Worm (Caenorhabditis elegans) whole organism, L2 larva: ENCODE results near the gene B0035.21.
A peak's percentile ranks its signal among the peaks of the same experiment; 100 is the strongest.

ENCODE experiments used
- F13H6.1 ChIP-seq: sonication (generic microtip); optimal IDR thresholded peaks from 2 replicates; lab custom pipeline; 2016; ENCODE audit warnings: missing genetic modification characterization, missing compliant biosample characterization
- R02D3.7 ChIP-seq: fragments of 150-350 bp; optimal IDR thresholded peaks from 2 replicates; lab custom pipeline; 2014; ENCODE audit warnings: missing biosample characterization, missing genetic modification characterization
- Y55F3AM.14 ChIP-seq: fragments of 200-800 bp; sonication (Bioruptor generic); optimal IDR thresholded peaks from 2 replicates; lab custom pipeline; 2018; ENCODE audit warnings: mild to moderate bottlenecking, missing genetic modification characterization, missing compliant biosample characterization
- ZK546.5 ChIP-seq: sonication (generic microtip); optimal IDR thresholded peaks from 2 replicates; lab custom pipeline; 2017; ENCODE audit warnings: missing biosample characterization, missing genetic modification characterization
- alr-1 ChIP-seq: fragments of 150-350 bp; optimal IDR thresholded peaks from 2 replicates; lab custom pipeline; 2014; ENCODE audit warnings: missing biosample characterization, missing genetic modification characterization
- aly-2 ChIP-seq: fragments of 150-350 bp; optimal IDR thresholded peaks from 2 replicates; lab custom pipeline; 2014; ENCODE audit warnings: missing biosample characterization, missing genetic modification characterization
- ama-1 ChIP-seq: fragments of 150-350 bp; optimal IDR thresholded peaks from 2 replicates; lab custom pipeline; 2018; ENCODE audit warnings: inconsistent platforms
- blmp-1 ChIP-seq: sonication (generic microtip); optimal IDR thresholded peaks from 2 replicates; lab custom pipeline; 2017; ENCODE audit warnings: missing genetic modification characterization, mild to moderate bottlenecking, missing compliant biosample characterization, antibody characterized with exemption, moderate library complexity; ENCODE audit not compliant: insufficient read depth
- ceh-16 ChIP-seq: fragments of 150-350 bp; optimal IDR thresholded peaks from 2 replicates; lab custom pipeline; 2014; ENCODE audit warnings: missing biosample characterization, missing genetic modification characterization
- ceh-82 ChIP-seq: fragments of 150-350 bp; optimal IDR thresholded peaks from 2 replicates; lab custom pipeline; 2014; ENCODE audit warnings: missing biosample characterization, missing genetic modification characterization
- crh-2 ChIP-seq: sonication (generic microtip); optimal IDR thresholded peaks from 2 replicates; lab custom pipeline; 2017; ENCODE audit warnings: missing biosample characterization, missing genetic modification characterization
- egl-27 ChIP-seq: sonication (generic microtip); optimal IDR thresholded peaks from 3 replicates; lab custom pipeline; 2017; ENCODE audit warnings: missing biosample characterization, missing genetic modification reagents, missing genetic modification characterization
- elt-1 ChIP-seq: fragments of 150-350 bp; optimal IDR thresholded peaks from 2 replicates; lab custom pipeline; 2014; ENCODE audit warnings: missing biosample characterization, missing genetic modification characterization
- elt-3 ChIP-seq: sonication (generic microtip); optimal IDR thresholded peaks from 2 replicates; lab custom pipeline; 2017; ENCODE audit warnings: missing biosample characterization, missing genetic modification characterization
- fos-1 ChIP-seq: fragments of 150-350 bp; optimal IDR thresholded peaks from 2 replicates; lab custom pipeline; 2014; ENCODE audit warnings: missing biosample characterization, missing genetic modification characterization
- gmeb-1 ChIP-seq: fragments of 150-350 bp; optimal IDR thresholded peaks from 2 replicates; lab custom pipeline; 2014; ENCODE audit warnings: missing biosample characterization, missing genetic modification characterization
- lin-11 ChIP-seq: fragments of 150-350 bp; sonication (generic microtip); optimal IDR thresholded peaks from 2 replicates; lab custom pipeline; 2014; ENCODE audit warnings: missing biosample characterization, missing genetic modification characterization, inconsistent platforms, mixed read lengths
- lin-13 ChIP-seq: fragments of 150-350 bp; optimal IDR thresholded peaks from 2 replicates; lab custom pipeline; 2014; ENCODE audit warnings: missing biosample characterization, missing genetic modification reagents, missing genetic modification characterization
- lin-39 ChIP-seq: fragments of 150-350 bp; optimal IDR thresholded peaks from 2 replicates; lab custom pipeline; 2014; ENCODE audit warnings: missing biosample characterization, missing genetic modification reagents, missing genetic modification characterization
- lsy-2 ChIP-seq, 2 experiments: fragments of 150-350 bp in 1 of 2; sonication (generic microtip) in 1 of 2; optimal IDR thresholded peaks; 2 replicates each; lab custom pipeline; 2014 to 2017; ENCODE audit warnings: missing biosample characterization in 2 of 2, missing genetic modification characterization in 2 of 2
- mab-5 ChIP-seq: fragments of 150-350 bp; optimal IDR thresholded peaks from 2 replicates; lab custom pipeline; 2014; ENCODE audit warnings: missing biosample characterization, missing genetic modification characterization
- mdl-1 ChIP-seq, 2 experiments: fragments of 150-350 bp in 1 of 2; sonication (generic microtip) in 1 of 2; optimal IDR thresholded peaks; 2 replicates each; lab custom pipeline; 2017; ENCODE audit warnings: missing biosample characterization in 2 of 2, missing genetic modification characterization in 2 of 2
- nhr-10 ChIP-seq: sonication (generic microtip); optimal IDR thresholded peaks from 2 replicates; lab custom pipeline; 2017; ENCODE audit warnings: missing biosample characterization, missing genetic modification characterization
- nhr-11 ChIP-seq: fragments of 150-350 bp; optimal IDR thresholded peaks from 2 replicates; lab custom pipeline; 2014; ENCODE audit warnings: missing biosample characterization, missing genetic modification characterization
- nhr-12 ChIP-seq: fragments of 150-350 bp; optimal IDR thresholded peaks from 2 replicates; lab custom pipeline; 2014; ENCODE audit warnings: missing biosample characterization, missing genetic modification characterization
- nhr-129 ChIP-seq: fragments of 150-350 bp; optimal IDR thresholded peaks from 2 replicates; lab custom pipeline; 2014; ENCODE audit warnings: missing biosample characterization, missing genetic modification characterization
- nhr-21 ChIP-seq: fragments of 150-350 bp; optimal IDR thresholded peaks from 2 replicates; lab custom pipeline; 2014; ENCODE audit warnings: missing biosample characterization, missing genetic modification characterization
- nhr-237 ChIP-seq: fragments of 150-350 bp; optimal IDR thresholded peaks from 2 replicates; lab custom pipeline; 2014; ENCODE audit warnings: missing biosample characterization, missing genetic modification characterization
- nhr-25 ChIP-seq: fragments of 150-350 bp; sonication (generic microtip); optimal IDR thresholded peaks from 3 replicates; lab custom pipeline; 2014; ENCODE audit warnings: missing biosample characterization, missing genetic modification characterization
- nhr-6 ChIP-seq: fragments of 150-350 bp; optimal IDR thresholded peaks from 2 replicates; lab custom pipeline; 2014; ENCODE audit warnings: missing biosample characterization, missing genetic modification characterization
- nhr-77 ChIP-seq: fragments of 150-350 bp; optimal IDR thresholded peaks from 2 replicates; lab custom pipeline; 2014; ENCODE audit warnings: missing biosample characterization, missing genetic modification characterization
- peb-1 ChIP-seq: fragments of 150-350 bp; optimal IDR thresholded peaks from 2 replicates; lab custom pipeline; 2014; ENCODE audit warnings: missing biosample characterization, missing genetic modification characterization
- sem-4 ChIP-seq: fragments of 150-350 bp; optimal IDR thresholded peaks from 2 replicates; lab custom pipeline; 2014; ENCODE audit warnings: missing biosample characterization, missing genetic modification reagents, missing genetic modification characterization
- skn-1 ChIP-seq: sonication (generic microtip); optimal IDR thresholded peaks from 2 replicates; lab custom pipeline; 2017; ENCODE audit warnings: missing biosample characterization, missing genetic modification characterization
- sma-3 ChIP-seq: sonication (generic microtip); optimal IDR thresholded peaks from 2 replicates; lab custom pipeline; 2016; ENCODE audit warnings: missing genetic modification reagents, missing genetic modification characterization, missing compliant biosample characterization
- sma-9 ChIP-seq, 2 experiments: fragments of 150-350 bp in 1 of 2; sonication (generic microtip) in 1 of 2; optimal IDR thresholded peaks; 2 replicates each; lab custom pipeline; 2014 to 2016; ENCODE audit warnings: missing genetic modification characterization in 2 of 2, mild to moderate bottlenecking in 1 of 2, missing biosample characterization in 1 of 2, missing compliant biosample characterization in 1 of 2, missing genetic modification reagents in 1 of 2, moderate library complexity in 1 of 2
- snpc-4 ChIP-seq: fragments of 150-350 bp; optimal IDR thresholded peaks from 2 replicates; lab custom pipeline; 2014; ENCODE audit warnings: missing biosample characterization, missing genetic modification characterization
- unc-39 ChIP-seq: fragments of 150-350 bp; optimal IDR thresholded peaks from 2 replicates; lab custom pipeline; 2014; ENCODE audit warnings: missing biosample characterization, missing genetic modification characterization
- unc-55 ChIP-seq: fragments of 150-350 bp; sonication (generic microtip); optimal IDR thresholded peaks from 3 replicates; lab custom pipeline; 2014; ENCODE audit warnings: missing biosample characterization, missing genetic modification reagents, missing genetic modification characterization
- unc-62 ChIP-seq: fragments of 150-350 bp; optimal IDR thresholded peaks from 2 replicates; lab custom pipeline; 2014; ENCODE audit warnings: missing biosample characterization, missing genetic modification reagents, missing genetic modification characterization
- zag-1 ChIP-seq: fragments of 150-350 bp; optimal IDR thresholded peaks from 2 replicates; lab custom pipeline; 2014; ENCODE audit warnings: missing biosample characterization, missing genetic modification characterization
- ztf-1 ChIP-seq: fragments of 200-800 bp; sonication (Bioruptor generic); conservative IDR thresholded peaks from 2 replicates; pipeline ENCODE4 v1.3.6; 2022; ENCODE audit warnings: missing genetic modification characterization, missing compliant biosample characterization
- ztf-11 ChIP-seq: sonication (generic microtip); optimal IDR thresholded peaks from 2 replicates; lab custom pipeline; 2017; ENCODE audit warnings: missing biosample characterization, missing genetic modification characterization
- ztf-4 ChIP-seq: fragments of 150-350 bp; optimal IDR thresholded peaks from 2 replicates; lab custom pipeline; 2014; ENCODE audit warnings: missing biosample characterization, missing genetic modification characterization

The B0035.21 gene

ce11 chrIV:11288965-11289364, 38.1 kb upstream of the B0035.21 start:
- TF ChIP-seq gmeb-1 (peak; percentile 45), nhr-129 (tag; lab: Kevin White, UChicago) (no peak), ZK546.5 (tag; lab: Kevin White, UChicago) (no peak), nhr-77 (no peak), nhr-11 (no peak), crh-2 (tag; lab: Kevin White, UChicago) (peak; percentile 58), mdl-1 (tag; optimal IDR thresholded peaks at IDR 0.05; lab: Kevin White, UChicago) (no peak), ztf-11 (tag; lab: Kevin White, UChicago) (no peak), skn-1 (peak; percentile 23), zag-1 (no peak), ceh-82 (tag; lab: Kevin White, UChicago) (no peak), sma-9 (GFP tag; optimal IDR thresholded peaks at IDR 0.05; lab: Kevin White, UChicago) (peak; percentile 20), sma-9 (tag; optimal IDR thresholded peaks at IDR 0.05; lab: Kevin White, UChicago) (no peak), snpc-4 (no peak), nhr-12 (no peak), fos-1 (peak; percentile 98)
- TF ChIP-seq, all 48 proteins: peak for 5

DNA sequence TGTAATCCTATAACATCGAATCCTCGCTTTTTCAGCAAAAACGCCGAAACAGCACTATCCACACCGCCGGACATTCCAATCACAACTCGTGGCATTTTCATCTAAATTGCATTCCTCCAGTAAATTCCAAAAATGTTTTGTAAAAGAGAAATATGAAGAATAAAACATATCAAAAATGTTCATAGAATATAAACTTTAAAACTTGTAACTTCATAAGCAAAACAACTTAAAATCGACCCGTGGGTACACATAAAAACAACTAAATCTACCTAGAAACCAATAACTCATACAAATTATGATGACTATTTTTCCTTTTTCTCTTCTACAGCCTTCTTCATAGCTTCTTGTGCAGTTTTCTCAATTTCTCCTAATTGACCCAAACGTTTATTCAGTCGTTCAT, 30.3 kb upstream of the B0035.21 start, which contains the start of gene mttu-1:
Gene mttu-1 (minus strand): TSS at position 101 of the 400 bp plus-strand sequence.
- no peak for TF ChIP-seq unc-55 (GFP tag; lab: Kevin White, UChicago)
- no peak for TF ChIP-seq nhr-11
- TF ChIP-seq unc-39 (tag; lab: Kevin White, UChicago) = no peak
- no peak for TF ChIP-seq nhr-12
- no peak for TF ChIP-seq skn-1
- no peak for TF ChIP-seq mdl-1 (tag; optimal IDR thresholded peaks at IDR 0.05; lab: Kevin White, UChicago)
- TF ChIP-seq nhr-10 (tag; lab: Kevin White, UChicago) = no peak
- TF ChIP-seq unc-62 (GFP tag; lab: Kevin White, UChicago) = no peak
- TF ChIP-seq lin-13 (GFP tag; lab: Kevin White, UChicago) = no peak
- TF ChIP-seq sma-3 (GFP tag; lab: Kevin White, UChicago) = no peak
- TF ChIP-seq fos-1 = no peak
- TF ChIP-seq nhr-237 (tag; lab: Kevin White, UChicago) = no peak
- no peak for TF ChIP-seq ztf-1 (GFP tag; lab: Robert Waterston, UW)
- no peak for TF ChIP-seq ztf-11 (tag; lab: Kevin White, UChicago)
- no peak for TF ChIP-seq lin-39 (tag; lab: Kevin White, UChicago)
- TF ChIP-seq R02D3.7 (tag; lab: Kevin White, UChicago) = no peak

DNA sequence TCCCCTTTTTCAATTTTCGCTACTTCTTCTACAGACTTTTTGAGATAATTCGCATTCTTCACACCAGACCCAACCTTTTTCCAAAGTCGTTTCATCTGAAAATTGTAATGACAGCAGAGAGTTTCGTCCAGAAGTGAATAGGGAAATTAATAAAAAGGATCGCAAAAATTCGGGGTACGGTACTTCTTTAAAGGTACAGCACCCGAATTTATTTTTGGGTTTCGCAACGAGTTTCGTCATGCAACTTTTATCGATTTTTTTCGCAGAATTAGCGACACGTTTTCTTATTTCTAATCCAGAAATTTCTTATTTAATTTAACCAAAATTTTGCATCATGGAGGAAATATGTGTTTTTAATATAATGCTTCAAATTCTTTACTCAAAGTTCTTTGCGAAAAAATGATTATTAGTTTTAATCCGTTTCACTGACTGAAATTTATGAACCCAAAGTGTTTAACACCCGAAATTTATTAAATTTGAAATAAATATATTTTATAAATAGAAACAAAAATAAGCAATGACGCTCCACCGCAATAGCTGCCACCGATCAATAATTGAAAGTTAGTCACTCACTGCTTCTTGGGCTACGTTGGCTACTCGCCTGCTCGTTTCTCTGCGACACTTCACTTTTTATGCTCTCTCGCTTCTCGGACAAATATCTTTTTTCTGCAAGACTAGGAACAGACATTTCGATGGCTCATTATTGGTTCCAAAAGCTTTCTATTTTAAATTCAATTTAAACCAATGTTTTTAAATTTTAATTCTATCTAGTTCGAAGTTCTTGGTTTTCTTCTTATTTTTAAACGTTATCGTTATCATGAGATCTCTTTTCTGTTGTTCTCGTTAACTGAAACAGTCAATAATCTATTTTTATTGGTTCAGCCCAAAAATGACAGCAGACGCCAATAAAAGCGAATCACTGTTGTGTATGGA, 28.6 kb upstream of the B0035.21 start, which contains the start of the genes B0035.15 and dnj-1:
Gene B0035.15 (minus strand): TSS at position 99 of the 933 bp plus-strand sequence.
Gene dnj-1 (plus strand): TSS at position 883 of the 933 bp plus-strand sequence.
- no peak for TF ChIP-seq sma-9 (GFP tag; optimal IDR thresholded peaks at IDR 0.05; lab: Kevin White, UChicago)
- no peak for TF ChIP-seq sma-9 (tag; optimal IDR thresholded peaks at IDR 0.05; lab: Kevin White, UChicago)
- peak; percentile 19 for TF ChIP-seq F13H6.1 (tag; lab: Kevin White, UChicago)
- TF ChIP-seq peb-1 (tag; lab: Kevin White, UChicago) = no peak
- TF ChIP-seq fos-1 = peak; percentile 67
- no peak for TF ChIP-seq nhr-25 (tag; lab: Kevin White, UChicago)
- TF ChIP-seq nhr-12 = no peak
- no peak for TF ChIP-seq nhr-237 (tag; lab: Kevin White, UChicago)
- TF ChIP-seq ceh-82 (tag; lab: Kevin White, UChicago) = no peak
- no peak for TF ChIP-seq ZK546.5 (tag; lab: Kevin White, UChicago)
- TF ChIP-seq egl-27 = no peak
- TF ChIP-seq ama-1 = no peak
- no peak for TF ChIP-seq zag-1
- no peak for TF ChIP-seq mdl-1 (tag; optimal IDR thresholded peaks at IDR 0.05; lab: Kevin White, UChicago)
- TF ChIP-seq elt-1 (tag; lab: Kevin White, UChicago) = no peak
- no peak for TF ChIP-seq nhr-11
- TF ChIP-seq Y55F3AM.14 (GFP tag; lab: Kevin White, UChicago) = no peak
- no peak for TF ChIP-seq ztf-4 (tag; lab: Kevin White, UChicago)
- no peak for TF ChIP-seq mab-5 (tag; lab: Kevin White, UChicago)
- no peak for TF ChIP-seq nhr-77
- TF ChIP-seq nhr-10 (tag; lab: Kevin White, UChicago) = no peak
- TF ChIP-seq nhr-21 (tag; lab: Kevin White, UChicago) = no peak
- TF ChIP-seq ztf-11 (tag; lab: Kevin White, UChicago) = no peak
- peak; percentile 80 for TF ChIP-seq unc-55 (GFP tag; lab: Kevin White, UChicago)
- no peak for TF ChIP-seq elt-3
- TF ChIP-seq lsy-2 (tag; optimal IDR thresholded peaks at IDR 0.05; lab: Kevin White, UChicago) = peak in 1 of 2 experiments; percentile 52
- TF ChIP-seq aly-2 = no peak
- TF ChIP-seq lin-13 (GFP tag; lab: Kevin White, UChicago) = no peak
- no peak for TF ChIP-seq lin-11 (tag; lab: Kevin White, UChicago)
- no peak for TF ChIP-seq unc-39 (tag; lab: Kevin White, UChicago)
- TF ChIP-seq unc-62 (GFP tag; lab: Kevin White, UChicago) = no peak
- no peak for TF ChIP-seq snpc-4
- TF ChIP-seq sem-4 = no peak
- peak; percentile 36 for TF ChIP-seq gmeb-1
- no peak for TF ChIP-seq alr-1
- TF ChIP-seq nhr-6 (tag; lab: Kevin White, UChicago) = no peak
- TF ChIP-seq skn-1 = no peak
- no peak for TF ChIP-seq ztf-1 (GFP tag; lab: Robert Waterston, UW)
- peak; percentile 51 for TF ChIP-seq blmp-1
- no peak for TF ChIP-seq R02D3.7 (tag; lab: Kevin White, UChicago)
- no peak for TF ChIP-seq ceh-16
